Worm (Caenorhabditis elegans) whole organism, young adult: ENCODE data around the gene lap-1.

ENCODE experiments used
- C06A6.2 ChIP-seq: fragments of 200-800 bp; sonication (Bioruptor generic); conservative IDR thresholded peaks from 2 replicates; pipeline ENCODE4 v1.3.6; 2022; ENCODE audit warnings: missing genetic modification characterization, missing compliant biosample characterization
- C17E4.6 ChIP-seq: fragments of 200-800 bp; sonication (Bioruptor generic); IDR thresholded peaks from 2 replicates; pipeline ENCODE4 v1.3.6; 2022; ENCODE audit warnings: missing genetic modification reagents, missing genetic modification characterization, missing compliant biosample characterization
- D2030.7 ChIP-seq: fragments of 200-800 bp; sonication (Bioruptor generic); IDR thresholded peaks from 2 replicates; pipeline ENCODE4 v1.3.6; 2022; ENCODE audit warnings: missing genetic modification reagents, missing genetic modification characterization, missing compliant biosample characterization
- F22D6.2 ChIP-seq: sonication (generic microtip); optimal IDR thresholded peaks from 2 replicates; lab custom pipeline; 2016; ENCODE audit warnings: mild to moderate bottlenecking, missing genetic modification characterization, missing compliant biosample characterization
- F23B12.7 ChIP-seq: sonication (generic microtip); optimal IDR thresholded peaks from 2 replicates; lab custom pipeline; 2017; ENCODE audit warnings: missing genetic modification characterization, mild to moderate bottlenecking, missing compliant biosample characterization, antibody characterized with exemption, moderate library complexity; ENCODE audit not compliant: insufficient read depth
- F33H1.4 ChIP-seq: fragments of 200-800 bp; sonication (Bioruptor generic); IDR thresholded peaks from 2 replicates; pipeline ENCODE4 v1.3.6; 2022; ENCODE audit warnings: missing genetic modification reagents, missing genetic modification characterization, missing compliant biosample characterization
- K12H6.12 ChIP-seq: fragments of 200-800 bp; sonication (Bioruptor generic); optimal IDR thresholded peaks from 2 replicates; lab custom pipeline; 2018; ENCODE audit warnings: mild to moderate bottlenecking, missing genetic modification characterization, missing compliant biosample characterization
- Y53F4B.3 ChIP-seq: fragments of 200-800 bp; sonication (Bioruptor generic); IDR thresholded peaks from 2 replicates; pipeline ENCODE4 v1.3.6; 2022; ENCODE audit warnings: missing genetic modification reagents, missing genetic modification characterization, missing compliant biosample characterization
- Y67H2A.10 ChIP-seq: fragments of 200-800 bp; sonication (Bioruptor generic); conservative IDR thresholded peaks from 2 replicates; pipeline ENCODE4 v1.3.6; 2022; ENCODE audit warnings: missing genetic modification reagents, missing genetic modification characterization, missing compliant biosample characterization
- ama-1 ChIP-seq, 3 experiments: fragments of 150-350 bp in 1 of 3; sonication (generic microtip) in 2 of 3; optimal IDR thresholded peaks; 2 replicates each; lab custom pipeline; 2014 to 2018; ENCODE audit warnings: missing biosample characterization in 2 of 3, missing genetic modification characterization in 2 of 3, missing genetic modification reagents in 2 of 3
- attf-3 ChIP-seq: fragments of 200-800 bp; sonication (Bioruptor generic); conservative IDR thresholded peaks from 2 replicates; pipeline ENCODE4 v1.3.6; 2022; ENCODE audit warnings: missing genetic modification reagents, missing genetic modification characterization, missing compliant biosample characterization
- attf-5 ChIP-seq: fragments of 200-800 bp; sonication (Bioruptor generic); optimal IDR thresholded peaks from 2 replicates; lab custom pipeline; 2018; ENCODE audit warnings: mild to moderate bottlenecking, missing genetic modification characterization, missing compliant biosample characterization
- cebp-1 ChIP-seq, 2 experiments: fragments of 200-800 bp in 1 of 2; sonication (Bioruptor generic) in 1 of 2; sonication (generic microtip) in 1 of 2; IDR thresholded peaks in 1 of 2; optimal IDR thresholded peaks in 1 of 2; 2 replicates each; pipeline versions ENCODE4 v1.3.6 to Lab custom; 2017 to 2022; ENCODE audit warnings: missing compliant biosample characterization in 2 of 2, missing genetic modification characterization in 2 of 2, mild to moderate bottlenecking in 1 of 2, missing genetic modification reagents in 1 of 2, moderate library complexity in 1 of 2
- cebp-2 ChIP-seq: fragments of 200-800 bp; sonication (Bioruptor generic); IDR thresholded peaks from 2 replicates; pipeline ENCODE4 v1.3.6; 2022; ENCODE audit warnings: missing genetic modification characterization, missing compliant biosample characterization
- ceh-27 ChIP-seq: fragments of 200-800 bp; sonication (Bioruptor generic); optimal IDR thresholded peaks from 2 replicates; lab custom pipeline; 2018; ENCODE audit warnings: mild to moderate bottlenecking, missing genetic modification characterization, moderate library complexity, missing compliant biosample characterization
- ceh-79 ChIP-seq: sonication (generic microtip); optimal IDR thresholded peaks from 2 replicates; lab custom pipeline; 2017; ENCODE audit warnings: mild to moderate bottlenecking, missing genetic modification characterization, missing compliant biosample characterization
- die-1 ChIP-seq: sonication (generic microtip); optimal IDR thresholded peaks from 2 replicates; lab custom pipeline; 2016; ENCODE audit warnings: missing genotype, mild to moderate bottlenecking, missing genetic modification characterization, missing compliant biosample characterization
- dox-1 ChIP-seq: fragments of 200-800 bp; sonication (Bioruptor generic); IDR thresholded peaks from 2 replicates; pipeline ENCODE4 v1.3.6; 2022; ENCODE audit warnings: missing genetic modification reagents, missing genetic modification characterization, missing compliant biosample characterization
- efl-1 ChIP-seq: fragments of 150-350 bp; optimal IDR thresholded peaks from 2 replicates; lab custom pipeline; 2014; ENCODE audit warnings: missing biosample characterization, missing genetic modification reagents, missing genetic modification characterization
- ets-4 ChIP-seq: fragments of 200-800 bp; sonication (Bioruptor generic); optimal IDR thresholded peaks from 2 replicates; lab custom pipeline; 2018; ENCODE audit warnings: mild to moderate bottlenecking, missing genetic modification characterization, missing compliant biosample characterization
- hmg-1.2 ChIP-seq: fragments of 200-800 bp; sonication (Bioruptor generic); IDR thresholded peaks from 2 replicates; pipeline ENCODE4 v1.3.6; 2022; ENCODE audit warnings: missing genetic modification reagents, missing genetic modification characterization, missing compliant biosample characterization
- let-526 ChIP-seq: fragments of 200-800 bp; sonication (Bioruptor generic); IDR thresholded peaks from 2 replicates; pipeline ENCODE4 v1.3.6; 2022; ENCODE audit warnings: missing genetic modification reagents, missing genetic modification characterization, missing compliant biosample characterization
- lin-35 ChIP-seq, 3 experiments: fragments of 150-350 bp in 2 of 3; sonication (generic microtip) in 1 of 3; optimal IDR thresholded peaks; 2 replicates each; lab custom pipeline; 2014 to 2018; ENCODE audit warnings: missing biosample characterization in 3 of 3, missing genetic modification characterization in 3 of 3, missing genetic modification reagents in 3 of 3
- lsl-1 ChIP-seq: fragments of 200-800 bp; sonication (Bioruptor generic); optimal IDR thresholded peaks from 2 replicates; lab custom pipeline; 2018; ENCODE audit warnings: mild to moderate bottlenecking, missing genetic modification characterization, moderate library complexity, missing compliant biosample characterization
- madf-6 ChIP-seq: fragments of 200-800 bp; sonication (Bioruptor generic); IDR thresholded peaks from 2 replicates; pipeline ENCODE4 v1.3.6; 2022; ENCODE audit warnings: missing genetic modification reagents, missing genetic modification characterization, missing compliant biosample characterization
- mes-4 ChIP-seq: sonication (generic microtip); optimal IDR thresholded peaks from 2 replicates; lab custom pipeline; 2016; ENCODE audit warnings: missing genotype, missing genetic modification characterization, missing compliant biosample characterization
- nfya-2 ChIP-seq: fragments of 200-800 bp; sonication (Bioruptor generic); IDR thresholded peaks from 2 replicates; pipeline ENCODE4 v1.3.6; 2022; ENCODE audit warnings: missing genetic modification reagents, missing genetic modification characterization, missing compliant biosample characterization
- nfyb-1 ChIP-seq: fragments of 200-800 bp; sonication (Bioruptor generic); IDR thresholded peaks from 2 replicates; pipeline ENCODE4 v1.3.6; 2022; ENCODE audit warnings: missing genetic modification reagents, missing genetic modification characterization, missing compliant biosample characterization
- nhr-179 ChIP-seq: sonication (generic microtip); optimal IDR thresholded peaks from 2 replicates; lab custom pipeline; 2016; ENCODE audit warnings: mild to moderate bottlenecking, missing genetic modification characterization, missing compliant biosample characterization
- nhr-80 ChIP-seq: sonication (generic microtip); optimal IDR thresholded peaks from 2 replicates; lab custom pipeline; 2016; ENCODE audit warnings: missing genetic modification characterization, missing compliant biosample characterization
- snpc-1.3 ChIP-seq: sonication (generic microtip); optimal IDR thresholded peaks from 2 replicates; lab custom pipeline; 2017; ENCODE audit warnings: missing genetic modification characterization, mild to moderate bottlenecking, missing compliant biosample characterization, antibody characterized with exemption, moderate library complexity, missing genotype, missing genetic modification reagents; ENCODE audit not compliant: insufficient read depth
- unc-62 ChIP-seq: fragments of 150-350 bp; optimal IDR thresholded peaks from 2 replicates; lab custom pipeline; 2014; ENCODE audit warnings: missing biosample characterization, missing genetic modification reagents, missing genetic modification characterization
- zfh-2 ChIP-seq: fragments of 200-800 bp; sonication (Bioruptor generic); conservative IDR thresholded peaks from 2 replicates; pipeline ENCODE4 v1.3.6; 2022; ENCODE audit warnings: missing genetic modification reagents, missing genetic modification characterization, missing compliant biosample characterization
- ztf-28 ChIP-seq: fragments of 200-800 bp; sonication (Bioruptor generic); IDR thresholded peaks from 2 replicates; pipeline ENCODE4 v1.3.6; 2022; ENCODE audit warnings: missing genetic modification reagents, missing genetic modification characterization, missing compliant biosample characterization

lap-1 gene

ce11 chrIII:8355462-8355815, 46.3 kb downstream of the lap-1 start (continued):
- TF ChIP-seq snpc-1.3 (tag; lab: Kevin White, UChicago) (no peak), cebp-2 (GFP tag; lab: Robert Waterston, UW) (no peak), lsl-1 (GFP tag; lab: Kevin White, UChicago) (peak; percentile 61), madf-6 (GFP tag; lab: Robert Waterston, UW) (peak; percentile 84)

ce11 chrIII:8354644-8355461, 46.9 kb downstream of the lap-1 start, which contains the start of gene unc-116:
TSS of gene unc-116 (minus strand) at chrIII:8355174.
- TF ChIP-seq Y53F4B.3 (GFP tag; lab: Robert Waterston, UW) = no peak
- TF ChIP-seq Y67H2A.10 = no peak
- no peak for TF ChIP-seq unc-62 (GFP tag; lab: Kevin White, UChicago)
- TF ChIP-seq F23B12.7 = no peak
- no peak for TF ChIP-seq ztf-28 (GFP tag; lab: Robert Waterston, UW)
- TF ChIP-seq nfyb-1 (GFP tag; lab: Robert Waterston, UW) = no peak
- TF ChIP-seq K12H6.12 = peak; percentile 56
- TF ChIP-seq cebp-1 (GFP tag; IDR thresholded peaks at IDR 0.05; lab: Robert Waterston, UW) = peak; percentile 99
- peak; percentile 100 for TF ChIP-seq cebp-1 (tag; optimal IDR thresholded peaks at IDR 0.05; lab: Kevin White, UChicago)
- peak; percentile 5; the same call in 1 of the 2 replicates for TF ChIP-seq F33H1.4
- peak; percentile 7 for TF ChIP-seq ets-4 (GFP tag; lab: Kevin White, UChicago)
- TF ChIP-seq lin-35 (GFP tag; optimal IDR thresholded peaks at IDR 0.05; lab: Kevin White, UChicago) = peak in 1 of 3 experiments; percentile 41
- 0 out of 2 replicates have a peak, but pooled peaks have one; percentile 7 for TF ChIP-seq dox-1 (GFP tag; lab: Robert Waterston, UW)
- no peak for TF ChIP-seq efl-1 (GFP tag; lab: Kevin White, UChicago)
- peak; percentile 34; the same call in 1 of the 2 replicates for TF ChIP-seq hmg-1.2 (GFP tag; lab: Robert Waterston, UW)
- TF ChIP-seq F22D6.2 (tag; lab: Kevin White, UChicago) = no peak
- TF ChIP-seq mes-4 (tag; lab: Kevin White, UChicago) = no peak
- no peak for TF ChIP-seq ceh-27 (GFP tag; lab: Kevin White, UChicago)
- TF ChIP-seq zfh-2 (GFP tag; lab: Robert Waterston, UW) = no peak; the same call in none of the 2 replicates
- TF ChIP-seq attf-5 (GFP tag; lab: Kevin White, UChicago) = peak; percentile 80
- no peak for TF ChIP-seq C17E4.6
- no peak for TF ChIP-seq D2030.7 (GFP tag; lab: Robert Waterston, UW)
- no peak for TF ChIP-seq snpc-1.3 (tag; lab: Kevin White, UChicago)
- TF ChIP-seq ceh-79 (tag; lab: Kevin White, UChicago) = peak; percentile 8
- TF ChIP-seq die-1 (tag; lab: Kevin White, UChicago) = no peak
- TF ChIP-seq nhr-80 (tag; lab: Kevin White, UChicago) = no peak
- TF ChIP-seq nfya-2 (GFP tag; lab: Robert Waterston, UW) = no peak
- TF ChIP-seq nhr-179 = no peak
- 0 out of 2 replicates have a peak, but pooled peaks have one; percentile 24 for TF ChIP-seq let-526
- TF ChIP-seq ama-1 (optimal IDR thresholded peaks at IDR 0.05; lab: Kevin White, UChicago) = no peak
- TF ChIP-seq ama-1 (GFP tag; optimal IDR thresholded peaks at IDR 0.05; lab: Kevin White, UChicago) = no peak
- TF ChIP-seq attf-3 (GFP tag; lab: Robert Waterston, UW) = 0 out of 2 replicates have a peak, but pooled peaks have one; percentile 10
- no peak for TF ChIP-seq C06A6.2 (GFP tag; lab: Robert Waterston, UW)
